Fruit fly (Drosophila melanogaster): ENCODE measurements around the gene CG14410.

DNA sequence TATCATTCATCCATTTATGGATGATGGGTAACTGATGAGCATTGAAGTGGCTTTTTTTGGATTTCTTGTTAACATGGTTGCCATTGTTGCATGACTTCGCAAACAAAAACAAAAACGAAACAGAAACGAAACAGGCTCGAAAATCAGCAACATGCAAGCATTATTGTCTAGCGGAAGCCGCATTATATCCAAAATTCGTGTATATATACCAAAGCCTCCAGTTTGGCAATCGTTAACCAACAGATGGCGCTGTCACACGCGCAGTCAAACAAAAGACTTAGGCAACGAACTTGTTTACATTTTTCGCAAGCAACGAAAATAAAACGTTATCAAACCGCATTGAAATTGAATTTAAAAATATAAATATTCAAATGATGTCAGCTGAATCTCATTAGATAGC, 42.4 kb downstream of the CG14410 start:
- no peak for TF ChIP-seq CG6854 (GFP tag; optimal IDR thresholded peaks at IDR 0.05)
- no peak for TF ChIP-seq CG8319 (GFP tag; optimal IDR thresholded peaks at IDR 0.05)
- no peak for TF ChIP-seq Smox (GFP tag; optimal IDR thresholded peaks at IDR 0.05)
- no peak for TF ChIP-seq ss (GFP tag; optimal IDR thresholded peaks at IDR 0.05)
- TF ChIP-seq CG15336 (GFP tag; IDR thresholded peaks at IDR 0.05) = no peak

Data from whole organism, prepupa.